Fruit fly (Drosophila melanogaster): ENCODE results near the gene dah.

DNA sequence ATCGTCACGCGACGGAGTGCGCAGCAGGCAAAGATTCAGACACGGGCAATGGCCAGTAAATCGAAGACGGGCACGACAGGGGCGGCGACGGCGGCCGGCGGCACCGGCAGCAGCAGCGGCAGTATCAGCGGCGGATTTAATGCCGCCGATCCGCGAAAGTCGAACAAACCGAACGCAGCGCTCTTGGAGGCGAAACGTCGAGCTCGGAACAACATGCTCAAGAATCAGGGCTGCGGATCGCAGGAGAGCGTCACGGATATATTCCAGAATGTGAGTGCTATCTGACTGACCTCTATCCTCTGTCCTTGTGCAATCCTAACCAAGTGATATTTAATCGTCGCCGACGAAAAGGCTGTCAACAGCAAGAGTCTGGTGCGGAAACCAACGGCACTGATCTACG lies 6.9 kb downstream of the dah start:
- TF ChIP-seq h (GFP tag; optimal IDR thresholded peaks at IDR 0.05) (no peak), psq (GFP tag; optimal IDR thresholded peaks at IDR 0.05) (no peak)
